Worm (Caenorhabditis elegans) whole organism, late embryonic: Measurements from ENCODE around the gene W04G3.11.

Source experiments
- lin-11 ChIP-seq: fragments of 200-800 bp; sonication (Bioruptor generic); optimal IDR thresholded peaks from 2 replicates; lab custom pipeline; 2018; ENCODE audit warnings: mild to moderate bottlenecking, missing genetic modification characterization, missing compliant biosample characterization
- sox-2 ChIP-seq: fragments of 200-800 bp; sonication (Bioruptor generic); IDR thresholded peaks from 2 replicates; pipeline ENCODE4 v1.3.6; 2022; ENCODE audit warnings: missing genetic modification reagents, missing genetic modification characterization, missing compliant biosample characterization

ce11 chrX:11078150-11078549, 10.8 kb upstream of the W04G3.11 start, which contains the start of gene W04G3.10:
- TF ChIP-seq lin-11 (tag; lab: Kevin White, UChicago), result no peak
- TF ChIP-seq sox-2 (GFP tag; lab: Robert Waterston, UW), result no peak
